Fruit fly (Drosophila melanogaster) whole organism, pupa: ENCODE results near the gene CG4313.

Experiments
- CG10348 ChIP-seq: fragments of 200-800 bp; sonication (Bioruptor generic); IDR thresholded peaks from 2 replicates; pipeline ENCODE4 v1.3.6; 2022; ENCODE audit warnings: missing biosample characterization, missing genetic modification characterization
- CG12605 ChIP-seq: fragments of 200-800 bp; sonication (Bioruptor generic); IDR thresholded peaks from 2 replicates; pipeline ENCODE4 v1.3.6; 2022; ENCODE audit warnings: missing biosample characterization, missing genetic modification characterization
- CG13204 ChIP-seq: fragments of 200-800 bp; sonication (Bioruptor generic); optimal IDR thresholded peaks from 2 replicates; lab custom pipeline; 2018; ENCODE audit warnings: missing biosample characterization, mild to moderate bottlenecking, missing genetic modification characterization, moderate library complexity
- CG14655 ChIP-seq: fragments of 200-800 bp; sonication (Bioruptor generic); optimal IDR thresholded peaks from 3 replicates; lab custom pipeline; 2017; ENCODE audit warnings: mild to moderate bottlenecking, missing biosample characterization, missing genetic modification reagents, missing genetic modification characterization
- CG15710 ChIP-seq: fragments of 200-800 bp; sonication (Bioruptor generic); optimal IDR thresholded peaks from 2 replicates; lab custom pipeline; 2018; ENCODE audit warnings: missing biosample characterization, mild to moderate bottlenecking, missing genetic modification characterization, moderate library complexity
- CG17806 ChIP-seq: fragments of 200-800 bp; sonication (Bioruptor generic); optimal IDR thresholded peaks from 2 replicates; lab custom pipeline; 2018; ENCODE audit warnings: missing biosample characterization, mild to moderate bottlenecking, missing genetic modification characterization, moderate library complexity
- CG32121 ChIP-seq: fragments of 200-800 bp; sonication (Bioruptor generic); IDR thresholded peaks from 2 replicates; pipeline ENCODE4 v1.3.6; 2022; ENCODE audit warnings: missing biosample characterization, missing genetic modification characterization
- CG34367 ChIP-seq: fragments of 200-800 bp; sonication (Bioruptor generic); optimal IDR thresholded peaks from 2 replicates; lab custom pipeline; 2018; ENCODE audit warnings: missing biosample characterization, mild to moderate bottlenecking, missing genetic modification characterization
- CG4496 ChIP-seq: fragments of 200-800 bp; sonication (Bioruptor generic); IDR thresholded peaks from 3 replicates; pipeline ENCODE4 v1.3.6; 2022; ENCODE audit warnings: missing biosample characterization, missing genetic modification characterization
- CG8159 ChIP-seq: fragments of 200-800 bp; sonication (Bioruptor generic); optimal IDR thresholded peaks from 3 replicates; lab custom pipeline; 2018; ENCODE audit warnings: missing biosample characterization, mild to moderate bottlenecking, missing genetic modification characterization, moderate library complexity
- CG8301 ChIP-seq: fragments of 200-800 bp; sonication (Bioruptor generic); optimal IDR thresholded peaks from 2 replicates; lab custom pipeline; 2018; ENCODE audit warnings: missing biosample characterization, mild to moderate bottlenecking, missing genetic modification characterization
- CG9948 ChIP-seq: fragments of 200-800 bp; sonication (Bioruptor generic); optimal IDR thresholded peaks from 2 replicates; lab custom pipeline; 2018; ENCODE audit warnings: missing biosample characterization, mild to moderate bottlenecking, missing genetic modification characterization, moderate library complexity
- D1 ChIP-seq: fragments of 200-800 bp; sonication (Bioruptor generic); optimal IDR thresholded peaks from 2 replicates; lab custom pipeline; 2018; ENCODE audit warnings: missing biosample characterization, mild to moderate bottlenecking, missing genetic modification characterization, moderate library complexity
- EcR ChIP-seq: fragments of 200-800 bp; sonication (Bioruptor generic); optimal IDR thresholded peaks from 3 replicates; lab custom pipeline; 2019; ENCODE audit warnings: missing biosample characterization, missing genetic modification characterization, mild to moderate bottlenecking, moderate library complexity, missing genetic modification reagents
- Ets98B ChIP-seq: fragments of 200-800 bp; sonication (Bioruptor generic); IDR thresholded peaks from 2 replicates; pipeline ENCODE4 v1.3.6; 2022; ENCODE audit warnings: missing biosample characterization, missing genetic modification characterization
- Pif1A ChIP-seq: fragments of 200-800 bp; sonication (Bioruptor generic); optimal IDR thresholded peaks from 3 replicates; lab custom pipeline; 2016; ENCODE audit warnings: missing biosample characterization, missing genetic modification characterization
- Pif1B ChIP-seq: fragments of 200-800 bp; sonication (Bioruptor generic); optimal IDR thresholded peaks from 3 replicates; lab custom pipeline; 2016; ENCODE audit warnings: missing biosample characterization, missing genetic modification characterization
- Snoo ChIP-seq: fragments of 200-800 bp; sonication (Bioruptor generic); optimal IDR thresholded peaks from 3 replicates; lab custom pipeline; 2017; ENCODE audit warnings: missing biosample characterization, mild to moderate bottlenecking, missing genetic modification characterization, inconsistent platforms
- fd96Ca ChIP-seq: fragments of 200-800 bp; sonication (Bioruptor generic); IDR thresholded peaks from 3 replicates; pipeline ENCODE4 v1.3.6; 2022; ENCODE audit warnings: missing biosample characterization, missing genetic modification characterization
- gl ChIP-seq: fragments of 200-800 bp; sonication (Bioruptor generic); optimal IDR thresholded peaks from 2 replicates; lab custom pipeline; 2018; ENCODE audit warnings: missing biosample characterization, mild to moderate bottlenecking, missing genetic modification characterization
- rn ChIP-seq: fragments of 200-800 bp; sonication (Bioruptor generic); IDR thresholded peaks from 2 replicates; pipeline ENCODE4 v1.3.6; 2022; ENCODE audit warnings: missing biosample characterization, missing genetic modification characterization

CG4313 gene

DNA sequence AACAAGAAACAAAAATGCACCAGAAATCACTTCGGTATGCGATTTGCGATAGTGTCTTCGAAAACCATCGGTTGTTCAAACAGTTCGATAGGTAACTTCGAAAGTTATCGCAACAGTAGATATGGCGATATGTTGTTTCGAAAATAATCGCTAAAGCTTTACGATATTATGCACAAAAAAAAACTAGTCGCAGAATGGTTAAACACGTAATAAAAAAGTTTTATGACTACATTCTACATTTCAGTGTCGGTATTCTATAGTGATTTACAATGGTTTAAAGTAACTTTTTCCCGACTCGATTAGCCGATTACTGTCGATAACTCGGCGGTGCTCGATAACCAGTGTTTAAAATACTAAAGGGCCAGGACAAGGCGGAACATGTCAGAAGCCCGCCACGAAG is 23.4 kb downstream of the CG4313 start, which contains the start of gene CG4281:
Gene CG4281, minus strand, starts transcription at position 70 of the 400 bp plus-strand sequence.
- TF ChIP-seq Pif1A (GFP tag; lab: Kevin White, UChicago) = no peak

DNA sequence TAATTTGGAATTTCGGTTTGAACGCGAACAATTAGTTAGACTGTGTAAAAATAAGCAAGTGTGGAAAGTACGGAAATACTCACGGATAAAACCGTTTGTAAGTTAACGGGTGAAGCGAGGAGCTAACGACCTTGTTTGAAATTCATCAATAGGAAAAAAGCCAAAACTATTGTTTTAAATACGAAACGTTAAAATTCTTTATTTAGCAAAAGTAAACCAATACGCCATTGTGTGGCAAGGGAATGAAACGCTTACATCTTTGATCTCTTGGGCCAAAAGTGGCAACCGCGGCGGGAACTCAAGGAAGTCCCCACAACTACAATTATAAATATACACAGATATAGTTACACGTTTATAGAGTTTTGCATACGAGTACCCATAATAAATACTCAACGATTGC is 24.6 kb downstream of the CG4313 start, which contains the start of gene CG14054:
Gene CG14054, minus strand, starts transcription at position 101 of the 400 bp plus-strand sequence.
- TF ChIP-seq CG14655 (GFP tag; lab: Kevin White, UChicago) (no peak), CG4496 (GFP tag; lab: Robert Waterston, UW) (no peak), CG12605 (GFP tag; lab: Robert Waterston, UW) (no peak), CG13204 (GFP tag; lab: Kevin White, UChicago) (no peak), rn (GFP tag; lab: Robert Waterston, UW) (no peak), CG9948 (tag; lab: Kevin White, UChicago) (no peak), CG8301 (tag; lab: Kevin White, UChicago) (no peak), Pif1B (GFP tag; lab: Kevin White, UChicago) (no peak), Pif1A (GFP tag; lab: Kevin White, UChicago) (no peak), CG32121 (GFP tag; lab: Robert Waterston, UW) (no peak), CG15710 (no peak), CG34367 (tag; lab: Kevin White, UChicago) (no peak)

DNA sequence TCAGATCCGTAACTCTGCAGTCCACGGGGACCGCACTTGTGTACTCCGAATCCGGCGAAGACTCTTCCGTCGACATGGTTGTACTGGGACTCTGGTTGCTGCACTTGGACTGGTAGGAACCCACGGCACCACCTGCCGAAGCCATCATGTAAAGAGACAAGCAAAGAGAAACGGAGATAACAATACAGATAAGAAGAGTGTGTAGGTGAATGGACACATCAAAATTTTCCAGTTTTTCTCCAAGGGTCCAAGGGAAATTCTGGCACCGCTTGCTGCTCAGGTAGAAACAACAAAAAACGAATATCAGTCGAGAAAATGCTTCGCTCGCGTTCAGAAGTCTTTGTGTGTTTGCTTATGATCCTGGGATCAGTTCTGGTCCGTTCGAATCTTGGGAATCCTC is 26.6 kb downstream of the CG4313 start, which contains the start of gene CG4194:
Gene CG4194, plus strand, starts transcription at position 301 of the 400 bp plus-strand sequence.
- TF ChIP-seq gl (tag; lab: Kevin White, UChicago) = no peak
- no peak for TF ChIP-seq CG9948 (tag; lab: Kevin White, UChicago)
- TF ChIP-seq CG8301 (tag; lab: Kevin White, UChicago) = no peak
- TF ChIP-seq CG32121 (GFP tag; lab: Robert Waterston, UW) = no peak
- TF ChIP-seq CG17806 (tag; lab: Kevin White, UChicago) = no peak
- no peak for TF ChIP-seq Pif1B (GFP tag; lab: Kevin White, UChicago)
- TF ChIP-seq Snoo (tag; lab: Kevin White, UChicago) = no peak
- TF ChIP-seq CG34367 (tag; lab: Kevin White, UChicago) = no peak
- no peak for TF ChIP-seq Pif1A (GFP tag; lab: Kevin White, UChicago)
- no peak for TF ChIP-seq rn (GFP tag; lab: Robert Waterston, UW)
- TF ChIP-seq CG12605 (GFP tag; lab: Robert Waterston, UW) = no peak
- no peak for TF ChIP-seq Ets98B
- TF ChIP-seq CG15710 = no peak
- TF ChIP-seq, all 21 proteins: peak for 0

DNA sequence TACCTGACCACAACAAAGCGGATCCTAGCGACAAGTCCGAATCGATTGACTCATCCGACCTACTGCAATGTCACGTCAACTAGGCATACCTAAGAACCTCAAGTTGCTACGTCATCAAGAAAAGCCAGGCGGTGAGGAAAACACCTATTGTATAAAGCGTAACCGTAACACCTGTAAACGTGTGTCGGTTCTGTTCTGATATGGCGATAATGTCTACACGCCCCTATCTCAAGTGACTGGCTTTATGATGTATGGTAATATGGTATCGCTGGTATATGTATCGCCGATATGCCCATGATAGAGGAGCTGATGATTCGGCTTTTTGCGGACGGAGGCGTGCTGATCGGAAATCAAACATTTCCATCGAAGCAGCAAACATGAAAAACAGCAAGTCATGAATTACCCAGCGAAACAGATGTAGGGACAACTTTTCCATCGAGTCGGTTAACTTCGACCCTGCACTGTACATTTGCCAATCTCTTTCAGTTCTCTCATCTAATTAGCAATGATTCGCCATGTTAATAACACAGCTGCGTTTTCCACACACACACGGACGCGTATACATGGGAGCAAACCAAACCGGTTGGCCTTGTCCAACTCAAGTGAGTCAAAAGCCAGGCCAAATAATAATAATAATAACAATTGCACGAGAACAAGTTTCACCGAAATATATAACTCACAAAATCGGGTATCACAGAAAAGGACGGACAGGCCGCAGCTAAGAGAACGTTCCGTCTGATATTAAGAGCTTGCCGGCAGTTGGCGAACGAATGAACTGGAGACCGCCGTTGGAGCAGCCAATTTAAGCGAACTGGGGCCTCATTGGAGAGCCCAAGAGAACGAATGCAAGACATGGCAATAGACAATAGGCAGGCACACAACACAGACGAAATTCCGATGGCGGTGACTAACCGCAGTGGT is 28.4 kb downstream of the CG4313 start:
- TF ChIP-seq CG32121 (GFP tag; lab: Robert Waterston, UW) = no peak
- no peak for TF ChIP-seq Pif1B (GFP tag; lab: Kevin White, UChicago)
- no peak for TF ChIP-seq CG14655 (GFP tag; lab: Kevin White, UChicago)
- TF ChIP-seq, all 21 proteins: peak for 0

DNA sequence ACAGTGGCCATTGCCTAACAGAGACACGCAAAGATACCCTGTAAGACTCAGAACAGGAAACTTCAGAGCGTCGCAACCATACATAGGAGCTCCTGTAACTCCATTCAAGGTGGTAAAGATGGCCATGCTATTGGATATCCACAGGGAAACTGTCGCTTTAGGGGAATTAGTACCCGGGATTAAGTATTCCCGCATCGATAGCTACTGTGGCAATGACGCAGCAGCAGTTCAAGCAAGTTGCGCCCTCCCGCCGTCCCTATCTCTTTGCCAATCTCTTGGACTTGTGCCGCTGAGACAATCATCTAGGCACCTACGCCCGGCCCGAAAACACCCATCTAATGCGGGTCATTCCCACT is 29.0 kb downstream of the CG4313 start:
- TF ChIP-seq CG14655 (GFP tag; lab: Kevin White, UChicago) (no peak), CG8301 (tag; lab: Kevin White, UChicago) (peak; percentile 72), CG9948 (tag; lab: Kevin White, UChicago) (peak; percentile 52), CG12605 (GFP tag; lab: Robert Waterston, UW) (peak; percentile 53; the same call in 1 of the 2 replicates), Pif1B (GFP tag; lab: Kevin White, UChicago) (no peak), gl (tag; lab: Kevin White, UChicago) (no peak), fd96Ca (peak; percentile 80), Ets98B (peak; percentile 75), CG13204 (GFP tag; lab: Kevin White, UChicago) (no peak), Pif1A (GFP tag; lab: Kevin White, UChicago) (no peak), Snoo (tag; lab: Kevin White, UChicago) (peak; percentile 28), CG15710 (peak; percentile 40), D1 (tag; lab: Kevin White, UChicago) (no peak), rn (GFP tag; lab: Robert Waterston, UW) (0 out of 2 replicates have a peak, but pooled peaks have one; percentile 20), CG32121 (GFP tag; lab: Robert Waterston, UW) (peak; percentile 84), CG10348 (GFP tag; lab: Robert Waterston, UW) (peak; percentile 41; the same call in 1 of the 2 replicates), CG34367 (tag; lab: Kevin White, UChicago) (peak; percentile 11), CG4496 (GFP tag; lab: Robert Waterston, UW) (peak; percentile 65; the same call in 2 of the 3 replicates), EcR (no peak), CG8159 (tag; lab: Kevin White, UChicago) (peak; percentile 40), CG17806 (tag; lab: Kevin White, UChicago) (peak; percentile 37)
